Worm (Caenorhabditis elegans) whole organism, L4 larva: ENCODE measurements around the gene F15H10.5.

Experiments used
- F10B5.3 ChIP-seq: sonication (generic microtip); optimal IDR thresholded peaks from 2 replicates; lab custom pipeline; 2016; ENCODE audit warnings: mild to moderate bottlenecking, missing genetic modification characterization, missing compliant biosample characterization
- F37D6.2 ChIP-seq: sonication (generic microtip); optimal IDR thresholded peaks from 2 replicates; lab custom pipeline; 2016; ENCODE audit warnings: mild to moderate bottlenecking, missing genetic modification characterization, missing compliant biosample characterization
- F44E2.7 ChIP-seq: fragments of 200-800 bp; sonication (Bioruptor generic); IDR thresholded peaks from 2 replicates; pipeline ENCODE4 v2.1.2; 2022; ENCODE audit warnings: missing genetic modification characterization, missing compliant biosample characterization
- F49E8.2 ChIP-seq: sonication (generic microtip); optimal IDR thresholded peaks from 2 replicates; lab custom pipeline; 2016; ENCODE audit warnings: missing compliant biosample characterization, mild to moderate bottlenecking, missing genetic modification characterization, borderline replicate concordance
- T20F7.1 ChIP-seq: fragments of 200-800 bp; sonication (Bioruptor generic); optimal IDR thresholded peaks from 2 replicates; lab custom pipeline; 2018; ENCODE audit warnings: mild to moderate bottlenecking, missing genetic modification characterization, missing compliant biosample characterization
- Y48G9A.11 ChIP-seq: fragments of 200-800 bp; sonication (Bioruptor generic); IDR thresholded peaks from 2 replicates; pipeline ENCODE4 v1.3.6; 2022; ENCODE audit warnings: missing genetic modification reagents, missing genetic modification characterization, missing compliant biosample characterization
- Y5F2A.4 ChIP-seq: fragments of 200-800 bp; sonication (Bioruptor generic); optimal IDR thresholded peaks from 2 replicates; lab custom pipeline; 2018; ENCODE audit warnings: mild to moderate bottlenecking, missing genetic modification characterization, missing compliant biosample characterization
- ZK337.2 ChIP-seq: fragments of 200-800 bp; sonication (Bioruptor generic); IDR thresholded peaks from 2 replicates; pipeline ENCODE4 v1.3.6; 2022; ENCODE audit warnings: missing genetic modification reagents, missing genetic modification characterization, missing compliant biosample characterization
- ZK546.5 ChIP-seq, 2 experiments: sonication (generic microtip); optimal IDR thresholded peaks; 2 replicates each; lab custom pipeline; 2017; ENCODE audit warnings: missing biosample characterization in 2 of 2, missing genetic modification characterization in 2 of 2
- aha-1 ChIP-seq: fragments of 150-350 bp; peaks from one replicate; lab custom pipeline; 2014; ENCODE audit warnings: missing biosample characterization, missing genetic modification characterization
- aly-2 ChIP-seq: sonication (generic microtip); optimal IDR thresholded peaks from 2 replicates; lab custom pipeline; 2018; ENCODE audit warnings: missing biosample characterization, missing genetic modification characterization
- ama-1 ChIP-seq: fragments of 150-350 bp; optimal IDR thresholded peaks from 2 replicates; lab custom pipeline; 2014; ENCODE audit warnings: inconsistent platforms, mixed read lengths
- attf-4 ChIP-seq: sonication (generic microtip); optimal IDR thresholded peaks from 3 replicates; lab custom pipeline; 2017; ENCODE audit warnings: missing biosample characterization, missing genetic modification characterization
- ceh-44 ChIP-seq: fragments of 200-800 bp; sonication (Bioruptor generic); IDR thresholded peaks from 2 replicates; pipeline ENCODE4 v1.3.6; 2022; ENCODE audit warnings: missing genetic modification reagents, missing genetic modification characterization, missing compliant biosample characterization
- ces-1 ChIP-seq: fragments of 150-350 bp; sonication (generic microtip); optimal IDR thresholded peaks from 4 replicates; lab custom pipeline; 2014; ENCODE audit warnings: missing biosample characterization, missing genetic modification reagents, missing genetic modification characterization
- daf-12 ChIP-seq: fragments of 150-350 bp; optimal IDR thresholded peaks from 2 replicates; lab custom pipeline; 2014; ENCODE audit warnings: missing biosample characterization, missing genetic modification reagents, missing genetic modification characterization
- dmd-9 ChIP-seq: fragments of 200-800 bp; sonication (Bioruptor generic); IDR thresholded peaks from 2 replicates; pipeline ENCODE4 v1.3.6; 2022; ENCODE audit warnings: missing genetic modification reagents, missing genetic modification characterization, missing compliant biosample characterization
- dpl-1 ChIP-seq: fragments of 150-350 bp; optimal IDR thresholded peaks from 2 replicates; lab custom pipeline; 2014; ENCODE audit warnings: missing biosample characterization, missing genetic modification reagents, missing genetic modification characterization
- duxl-1 ChIP-seq: sonication (generic microtip); optimal IDR thresholded peaks from 2 replicates; lab custom pipeline; 2016; ENCODE audit warnings: mild to moderate bottlenecking, missing genetic modification characterization, moderate library complexity, missing compliant biosample characterization; ENCODE audit not compliant: poor library complexity
- egl-27 ChIP-seq: sonication (generic microtip); optimal IDR thresholded peaks from 3 replicates; lab custom pipeline; 2017; ENCODE audit warnings: missing biosample characterization, missing genetic modification reagents, missing genetic modification characterization
- fkh-10 ChIP-seq: fragments of 150-350 bp; optimal IDR thresholded peaks from 2 replicates; lab custom pipeline; 2014; ENCODE audit warnings: missing biosample characterization, missing genetic modification reagents, missing genetic modification characterization
- fos-1 ChIP-seq: fragments of 150-350 bp; optimal IDR thresholded peaks from 2 replicates; lab custom pipeline; 2014; ENCODE audit warnings: missing biosample characterization, missing genetic modification characterization
- hif-1 ChIP-seq, 2 experiments: sonication (generic microtip); optimal IDR thresholded peaks; 2 replicates each; lab custom pipeline; 2016 to 2017; ENCODE audit warnings: missing compliant biosample characterization in 2 of 2, missing genetic modification characterization in 2 of 2, missing genetic modification reagents in 2 of 2, missing genotype in 2 of 2, mild to moderate bottlenecking in 1 of 2
- jun-1 ChIP-seq: fragments of 150-350 bp; optimal IDR thresholded peaks from 2 replicates; lab custom pipeline; 2014; ENCODE audit warnings: missing biosample characterization, missing genetic modification reagents, missing genetic modification characterization
- lin-13 ChIP-seq: fragments of 150-350 bp; optimal IDR thresholded peaks from 2 replicates; lab custom pipeline; 2014; ENCODE audit warnings: missing biosample characterization, missing genetic modification reagents, missing genetic modification characterization
- lin-38 ChIP-seq: fragments of 200-800 bp; sonication (Bioruptor generic); IDR thresholded peaks from 2 replicates; pipeline ENCODE4 v1.3.6; 2022; ENCODE audit warnings: missing genetic modification reagents, missing genetic modification characterization, missing compliant biosample characterization
- lin-39 ChIP-seq: fragments of 150-350 bp; optimal IDR thresholded peaks from 2 replicates; lab custom pipeline; 2014; ENCODE audit warnings: missing biosample characterization, missing genetic modification reagents, missing genetic modification characterization
- lsy-2 ChIP-seq, 2 experiments: fragments of 150-350 bp in 1 of 2; sonication (generic microtip) in 1 of 2; optimal IDR thresholded peaks; 2 replicates each; lab custom pipeline; 2014 to 2017; ENCODE audit warnings: missing biosample characterization in 2 of 2, missing genetic modification characterization in 2 of 2
- mdt-29 ChIP-seq: fragments of 200-800 bp; sonication (Bioruptor generic); IDR thresholded peaks from 2 replicates; pipeline ENCODE4 v1.3.6; 2022; ENCODE audit warnings: missing genetic modification reagents, missing genetic modification characterization, missing compliant biosample characterization
- mep-1 ChIP-seq: fragments of 150-350 bp; sonication (generic microtip); optimal IDR thresholded peaks from 3 replicates; lab custom pipeline; 2014; ENCODE audit warnings: missing biosample characterization, missing genetic modification characterization
- mes-2 ChIP-seq: sonication (generic microtip); optimal IDR thresholded peaks from 2 replicates; lab custom pipeline; 2016; ENCODE audit warnings: missing genotype, mild to moderate bottlenecking, missing genetic modification characterization, missing compliant biosample characterization; ENCODE audit not compliant: poor library complexity, severe bottlenecking
- mxl-3 ChIP-seq: fragments of 200-800 bp; sonication (Bioruptor generic); optimal IDR thresholded peaks from 2 replicates; lab custom pipeline; 2018; ENCODE audit warnings: mild to moderate bottlenecking, missing genetic modification characterization, missing compliant biosample characterization
- nhr-237 ChIP-seq: sonication (generic microtip); optimal IDR thresholded peaks from 2 replicates; lab custom pipeline; 2017; ENCODE audit warnings: missing biosample characterization, missing genetic modification characterization
- nhr-25 ChIP-seq: sonication (generic microtip); optimal IDR thresholded peaks from 2 replicates; lab custom pipeline; 2017; ENCODE audit warnings: missing genetic modification characterization, mild to moderate bottlenecking, missing compliant biosample characterization, antibody characterized with exemption, moderate library complexity, borderline replicate concordance; ENCODE audit not compliant: insufficient read depth
- nhr-41 ChIP-seq: fragments of 200-800 bp; sonication (Bioruptor generic); IDR thresholded peaks from 2 replicates; pipeline ENCODE4 v1.3.6; 2022; ENCODE audit warnings: missing genetic modification reagents, missing genetic modification characterization, missing compliant biosample characterization
- nhr-76 ChIP-seq: fragments of 150-350 bp; optimal IDR thresholded peaks from 2 replicates; lab custom pipeline; 2014; ENCODE audit warnings: missing biosample characterization, missing genetic modification characterization
- nhr-77 ChIP-seq: fragments of 150-350 bp; optimal IDR thresholded peaks from 2 replicates; lab custom pipeline; 2014; ENCODE audit warnings: missing biosample characterization, missing genetic modification characterization
- php-3 ChIP-seq: fragments of 200-800 bp; sonication (Bioruptor generic); IDR thresholded peaks from 2 replicates; pipeline ENCODE4 v1.3.6; 2022; ENCODE audit warnings: missing genetic modification reagents, missing genetic modification characterization, missing compliant biosample characterization
- rbr-2 ChIP-seq: sonication (generic microtip); optimal IDR thresholded peaks from 2 replicates; lab custom pipeline; 2016; ENCODE audit warnings: missing genotype, missing genetic modification characterization, missing compliant biosample characterization
- saeg-2 ChIP-seq: fragments of 200-800 bp; sonication (Bioruptor generic); IDR thresholded peaks from 2 replicates; pipeline ENCODE4 v1.3.6; 2022; ENCODE audit warnings: missing genetic modification reagents, missing genetic modification characterization, missing compliant biosample characterization
- snpc-1.2 ChIP-seq: fragments of 200-800 bp; sonication (Bioruptor generic); IDR thresholded peaks from 2 replicates; pipeline ENCODE4 v1.3.6; 2022; ENCODE audit warnings: missing genetic modification reagents, missing genetic modification characterization, missing compliant biosample characterization
- spr-3 ChIP-seq: fragments of 200-800 bp; sonication (Bioruptor generic); optimal IDR thresholded peaks from 2 replicates; lab custom pipeline; 2018; ENCODE audit warnings: mild to moderate bottlenecking, missing genetic modification characterization, missing compliant biosample characterization
- unc-130 ChIP-seq: sonication (generic microtip); optimal IDR thresholded peaks from 2 replicates; lab custom pipeline; 2016; ENCODE audit warnings: missing genetic modification reagents, missing genetic modification characterization, missing compliant biosample characterization
- unc-39 ChIP-seq: sonication (generic microtip); optimal IDR thresholded peaks from 2 replicates; lab custom pipeline; 2017; ENCODE audit warnings: missing biosample characterization, missing genetic modification characterization
- unc-62 ChIP-seq, 3 experiments: fragments of 150-350 bp in 1 of 3; sonication (generic microtip); optimal IDR thresholded peaks in 2 of 3; peaks in 1 of 3; 1 replicate in 1 of 3; 2 replicates in 2 of 3; lab custom pipeline; 2014 to 2017; ENCODE audit warnings: missing biosample characterization in 3 of 3, missing genetic modification characterization in 3 of 3, missing genetic modification reagents in 3 of 3, missing genotype in 1 of 3
- zag-1 ChIP-seq: fragments of 150-350 bp; optimal IDR thresholded peaks from 2 replicates; lab custom pipeline; 2014; ENCODE audit warnings: missing biosample characterization, missing genetic modification characterization
- zfp-3 ChIP-seq: fragments of 200-800 bp; sonication (Bioruptor generic); conservative IDR thresholded peaks from 2 replicates; pipeline ENCODE4 v1.3.6; 2022; ENCODE audit warnings: missing genetic modification reagents, missing genetic modification characterization, missing compliant biosample characterization
- zip-11 ChIP-seq: fragments of 200-800 bp; sonication (Bioruptor generic); IDR thresholded peaks from 2 replicates; pipeline ENCODE4 v1.3.6; 2022; ENCODE audit warnings: missing genetic modification characterization, missing compliant biosample characterization
- zip-2 ChIP-seq: fragments of 150-350 bp; optimal IDR thresholded peaks from 2 replicates; lab custom pipeline; 2014; ENCODE audit warnings: missing biosample characterization, missing genetic modification characterization
- ztf-11 ChIP-seq: fragments of 150-350 bp; optimal IDR thresholded peaks from 2 replicates; lab custom pipeline; 2014; ENCODE audit warnings: missing biosample characterization, missing genetic modification characterization
- ztf-7 ChIP-seq: fragments of 150-350 bp; optimal IDR thresholded peaks from 2 replicates; lab custom pipeline; 2014; ENCODE audit warnings: missing biosample characterization, missing genetic modification characterization

The F15H10.5 gene

ce11 chrV:10466607-10467092, 47.8 kb upstream of the F15H10.5 start (continued):
- TF ChIP-seq dpl-1 (GFP tag; lab: Kevin White, UChicago), result peak; percentile 68
- TF ChIP-seq dmd-9 (GFP tag; lab: Robert Waterston, UW), result peak; percentile 57; the same call in 1 of the 2 replicates
- peak; percentile 52 for TF ChIP-seq zip-2 (tag; lab: Kevin White, UChicago)
- no peak for TF ChIP-seq F49E8.2
- peak; percentile 13 for TF ChIP-seq fos-1 (tag; lab: Kevin White, UChicago)
- TF ChIP-seq lin-38 (GFP tag; lab: Robert Waterston, UW), result peak; percentile 59
- no peak for TF ChIP-seq zip-11 (GFP tag; lab: Robert Waterston, UW)
- peak; percentile 25 for TF ChIP-seq nhr-237 (tag; lab: Kevin White, UChicago)
- peak; percentile 26 for TF ChIP-seq nhr-76 (tag; lab: Kevin White, UChicago)
- TF ChIP-seq lin-39 (tag; lab: Kevin White, UChicago), result no peak
- TF ChIP-seq nhr-25 (tag; lab: Kevin White, UChicago), result peak; percentile 86
- TF ChIP-seq T20F7.1 (GFP tag; lab: Kevin White, UChicago), result peak; percentile 54
- TF ChIP-seq php-3 (GFP tag; lab: Robert Waterston, UW), result peak; percentile 50
- peak; percentile 14 for TF ChIP-seq egl-27 (tag; lab: Kevin White, UChicago)
- TF ChIP-seq F44E2.7 (GFP tag; lab: Robert Waterston, UW), result no peak
- TF ChIP-seq unc-39, result peak; percentile 27
- peak; percentile 79 for TF ChIP-seq F37D6.2 (tag; lab: Kevin White, UChicago)
- TF ChIP-seq ceh-44, result no peak
- TF ChIP-seq ztf-11, result no peak
- peak; percentile 91 for TF ChIP-seq fkh-10
- peak; percentile 98 to 100 for TF ChIP-seq hif-1 (tag; optimal IDR thresholded peaks at IDR 0.05; lab: Kevin White, UChicago)
- no peak for TF ChIP-seq F10B5.3 (tag; lab: Kevin White, UChicago)
- no peak for TF ChIP-seq zag-1 (tag; lab: Kevin White, UChicago)
- TF ChIP-seq nhr-41 (GFP tag; lab: Robert Waterston, UW), result 0 out of 2 replicates have a peak, but pooled peaks have one; percentile 34
- peak; percentile 100 for TF ChIP-seq aha-1 (tag; lab: Kevin White, UChicago)
- TF ChIP-seq nhr-77, result peak; percentile 89
- TF ChIP-seq mes-2 (tag; lab: Kevin White, UChicago), result peak; percentile 81
- peak; percentile 83 for TF ChIP-seq duxl-1 (tag; lab: Kevin White, UChicago)
- TF ChIP-seq unc-130 (GFP tag; lab: Kevin White, UChicago), result no peak
- 0 out of 2 replicates have a peak, but pooled peaks have one; percentile 48 for TF ChIP-seq zfp-3 (GFP tag; lab: Robert Waterston, UW)
- peak in 1 of 2 experiments; percentile 41 for TF ChIP-seq ZK546.5 (tag; optimal IDR thresholded peaks at IDR 0.05; lab: Kevin White, UChicago)
- peak in 1 of 2 experiments; percentile 99 for TF ChIP-seq unc-62 (GFP tag; optimal IDR thresholded peaks at IDR 0.05 in 1 of 2; lab: Kevin White, UChicago)
- no peak for TF ChIP-seq unc-62 (tag; optimal IDR thresholded peaks at IDR 0.05; lab: Kevin White, UChicago)
- TF ChIP-seq mep-1 (tag; lab: Kevin White, UChicago), result peak; percentile 96
- no peak for TF ChIP-seq snpc-1.2
- TF ChIP-seq daf-12 (tag; lab: Kevin White, UChicago), result no peak
- peak; percentile 86 for TF ChIP-seq jun-1 (tag; lab: Kevin White, UChicago)
- TF ChIP-seq ztf-7 (tag; lab: Kevin White, UChicago), result peak; percentile 76
- TF ChIP-seq mxl-3 (GFP tag; lab: Kevin White, UChicago), result peak; percentile 92
- no peak for TF ChIP-seq Y5F2A.4 (GFP tag; lab: Kevin White, UChicago)
- TF ChIP-seq ces-1 (GFP tag; lab: Kevin White, UChicago), result peak; percentile 37
- TF ChIP-seq mdt-29 (GFP tag; lab: Robert Waterston, UW), result peak; percentile 77
- no peak for TF ChIP-seq attf-4 (tag; lab: Kevin White, UChicago)
- TF ChIP-seq saeg-2 (GFP tag; lab: Robert Waterston, UW), result peak; percentile 55; the same call in 1 of the 2 replicates
- TF ChIP-seq rbr-2 (tag; lab: Kevin White, UChicago), result peak; percentile 91
- TF ChIP-seq ZK337.2 (GFP tag; lab: Robert Waterston, UW), result no peak
- TF ChIP-seq Y48G9A.11, result no peak
- TF ChIP-seq spr-3, result peak; percentile 23
- peak; percentile 68 for TF ChIP-seq ama-1 (lab: Kevin White, UChicago)
- TF ChIP-seq lsy-2 (tag; optimal IDR thresholded peaks at IDR 0.05; lab: Kevin White, UChicago), result peak; percentile 89 to 95
- TF ChIP-seq aly-2 (tag; lab: Kevin White, UChicago), result no peak
- TF ChIP-seq lin-13 (GFP tag; lab: Kevin White, UChicago), result peak; percentile 90
